Fruit fly (Drosophila melanogaster): Measurements from ENCODE around the gene sw.
A peak's percentile ranks its signal among the peaks of the same experiment; 100 is the strongest.
"Not testable (repeated sequence)": the region's sequence is repeated elsewhere in the genome, so short reads cannot be mapped to it uniquely, and the experiment has no call there.

The sw gene

dm6 chrX:20235794-20236513, at the start of gene sw (continued):
- peak; percentile 47 for TF ChIP-seq pho (GFP tag; optimal IDR thresholded peaks at IDR 0.05)
- TF ChIP-seq zen (tag; optimal IDR thresholded peaks at IDR 0.05): peak; percentile 41
- TF ChIP-seq CG17385 (GFP tag; optimal IDR thresholded peaks at IDR 0.05): peak; percentile 30
- TF ChIP-seq CG34224 (GFP tag; IDR thresholded peaks at IDR 0.05; ENCODE audit: partially characterized antibody): peak; percentile 89
- peak; percentile 28 for TF ChIP-seq CG2116 (GFP tag; optimal IDR thresholded peaks at IDR 0.05)
- TF ChIP-seq CG3065 (GFP tag; optimal IDR thresholded peaks at IDR 0.05): peak; percentile 13
- TF ChIP-seq Gug (GFP tag; IDR thresholded peaks at IDR 0.05): peak; percentile 81; the same call in 3 of the 4 replicates
- peak; percentile 26 for TF ChIP-seq Myb (GFP tag; optimal IDR thresholded peaks at IDR 0.05)
- TF ChIP-seq Fer3 (tag; optimal IDR thresholded peaks at IDR 0.05): peak; percentile 56
- peak; percentile 56 for TF ChIP-seq CG33557 (GFP tag; optimal IDR thresholded peaks at IDR 0.05)
- no peak for TF ChIP-seq toy (GFP tag; IDR thresholded peaks at IDR 0.05)
- peak; percentile 70 for TF ChIP-seq sisA (GFP tag; IDR thresholded peaks at IDR 0.05)
- no peak for TF ChIP-seq tup (GFP tag; optimal IDR thresholded peaks at IDR 0.05)
- no peak for TF ChIP-seq vfl (GFP tag; optimal IDR thresholded peaks at IDR 0.05)
- peak; percentile 6 for TF ChIP-seq CG2202 (tag; optimal IDR thresholded peaks at IDR 0.05)
- peak; percentile 49 to 71 for TF ChIP-seq tll (GFP tag; optimal IDR thresholded peaks at IDR 0.05)
- TF ChIP-seq CG10274 (GFP tag; optimal IDR thresholded peaks at IDR 0.05): no peak
- peak; percentile 45 for TF ChIP-seq Mad (GFP tag; optimal IDR thresholded peaks at IDR 0.05)

DNA sequence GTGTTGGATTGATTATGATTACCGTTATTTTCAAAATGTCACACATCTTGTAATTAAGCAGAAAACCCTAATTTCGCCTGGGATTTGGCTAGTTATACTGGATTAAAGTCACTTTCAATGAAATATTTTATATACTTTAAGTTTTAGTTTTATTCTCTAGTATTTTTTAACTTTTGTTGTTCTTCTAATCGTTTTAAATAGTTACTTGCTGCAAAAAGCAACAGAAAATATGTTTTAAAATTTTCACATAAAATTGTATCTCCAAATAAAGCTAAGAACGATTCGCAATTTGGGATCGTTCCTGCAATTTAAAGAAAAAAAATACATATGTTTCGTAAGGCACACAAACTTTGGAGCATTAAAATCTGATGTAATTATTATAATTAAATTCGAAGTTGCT, 33.5 kb upstream of the sw start, which contains the start of gene Inx6:
TSS of gene Inx6 (minus strand) at position 101 of the 400 bp plus-strand sequence.
- TF ChIP-seq NC2α (GFP tag; optimal IDR thresholded peaks at IDR 0.05) (no peak), CG7839 (tag; optimal IDR thresholded peaks at IDR 0.05) (no peak), Hr39 (optimal IDR thresholded peaks at IDR 0.05) (no peak), lbe (GFP tag; optimal IDR thresholded peaks at IDR 0.05) (no peak), Bgb (GFP tag; IDR thresholded peaks at IDR 0.05; ENCODE audit: partially characterized antibody) (no peak), toy (GFP tag; IDR thresholded peaks at IDR 0.05) (no peak), CG1832 (GFP tag; optimal IDR thresholded peaks at IDR 0.05) (no peak), CG9215 (GFP tag; IDR thresholded peaks at IDR 0.05) (no peak), CG4707 (GFP tag; optimal IDR thresholded peaks at IDR 0.05) (no peak), Hmr (GFP tag; optimal IDR thresholded peaks at IDR 0.05) (no peak), pfk (GFP tag; optimal IDR thresholded peaks at IDR 0.05) (no peak), CG10565 (GFP tag; optimal IDR thresholded peaks at IDR 0.05) (no peak), CHES-1-like (GFP tag; optimal IDR thresholded peaks at IDR 0.05) (no peak), sob (GFP tag; IDR thresholded peaks at IDR 0.05) (no peak), CG6791 (GFP tag; IDR thresholded peaks at IDR 0.05; ENCODE audit: partially characterized antibody) (no peak), maf-S (GFP tag; optimal IDR thresholded peaks at IDR 0.05) (no peak), CG1024 (GFP tag; IDR thresholded peaks at IDR 0.05) (no peak), dati (GFP tag; IDR thresholded peaks at IDR 0.05) (no peak), CG4404 (GFP tag; IDR thresholded peaks at IDR 0.05) (no peak)

DNA sequence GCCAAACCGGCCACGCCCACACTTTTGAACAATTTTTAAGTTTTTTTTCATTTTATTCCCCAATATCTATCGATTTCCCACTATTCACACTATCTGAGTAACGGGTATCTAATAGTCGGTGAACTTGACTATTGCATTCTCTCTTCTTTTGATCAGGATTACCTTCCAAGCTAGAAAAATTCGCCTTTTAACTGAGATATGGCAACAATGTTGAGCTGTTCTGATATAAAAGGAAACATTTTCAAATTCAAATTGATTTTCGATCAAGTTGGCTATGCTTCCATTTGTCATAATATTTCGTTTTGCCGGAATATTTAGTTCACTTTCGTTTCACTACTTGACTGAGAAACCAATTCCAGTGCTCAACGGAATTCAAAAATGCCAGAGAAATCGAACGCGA, 22.8 kb upstream of the sw start, which contains the start of gene CG42577:
TSS of gene CG42577 (plus strand) at position 301 of the 400 bp plus-strand sequence.
- not testable (repeated sequence) for TF ChIP-seq CG15514, HLHmδ, vfl (GFP tag; optimal IDR thresholded peaks at IDR 0.05)

Data from whole organism, embryonic.